Fruit fly (Drosophila melanogaster): ENCODE results near the gene CG18213.

- TF ChIP-seq sage (GFP tag; optimal IDR thresholded peaks at IDR 0.05), result no peak
- TF ChIP-seq Vsx2 (GFP tag; optimal IDR thresholded peaks at IDR 0.05; ENCODE audit: partially characterized antibody), result peak; percentile 78
- TF ChIP-seq woc (GFP tag; optimal IDR thresholded peaks at IDR 0.05), result no peak
- no peak for TF ChIP-seq usp (GFP tag; optimal IDR thresholded peaks at IDR 0.05)
- TF ChIP-seq h (GFP tag; optimal IDR thresholded peaks at IDR 0.05), result peak; percentile 71
- no peak for TF ChIP-seq Hr78 (GFP tag; optimal IDR thresholded peaks at IDR 0.05)
- TF ChIP-seq lola (GFP tag; optimal IDR thresholded peaks at IDR 0.05), result no peak
- peak; percentile 64 for TF ChIP-seq Dif (GFP tag; optimal IDR thresholded peaks at IDR 0.05; ENCODE audit: partially characterized antibody)
- peak; percentile 2 to 25 for TF ChIP-seq foxo (GFP tag; optimal IDR thresholded peaks at IDR 0.05)
- TF ChIP-seq Dfd (GFP tag; optimal IDR thresholded peaks at IDR 0.05), result no peak
- peak; percentile 50 for TF ChIP-seq CrebA (GFP tag; optimal IDR thresholded peaks at IDR 0.05; ENCODE audit: borderline replicate concordance)
- TF ChIP-seq Hnf4 (GFP tag; optimal IDR thresholded peaks at IDR 0.05), result no peak
- no peak for TF ChIP-seq ey (GFP tag; optimal IDR thresholded peaks at IDR 0.05)
Observed at dm6 chr3R:17056183-17056904, 16.3 kb upstream of the CG18213 start.

Measured in whole organism, wandering third instar larva.